Fruit fly (Drosophila melanogaster) whole organism, adult: ENCODE measurements around the gene CG32073.

Experiments
- CG11617 ChIP-seq: fragments of 200-800 bp; sonication (Bioruptor generic); optimal IDR thresholded peaks from 2 replicates; lab custom pipeline; 2017; ENCODE audit warnings: mild to moderate bottlenecking, missing biosample characterization, missing genetic modification reagents, missing genetic modification characterization
- CG12768 ChIP-seq: fragments of 200-800 bp; sonication (Bioruptor generic); optimal IDR thresholded peaks from 2 replicates; lab custom pipeline; 2017; ENCODE audit warnings: missing biosample characterization, missing genetic modification characterization, mild to moderate bottlenecking, moderate library complexity, missing genetic modification reagents
- CG14711 ChIP-seq: fragments of 200-800 bp; sonication (Bioruptor generic); optimal IDR thresholded peaks from 2 replicates; lab custom pipeline; 2018; ENCODE audit warnings: missing biosample characterization, mild to moderate bottlenecking, missing genetic modification characterization, moderate library complexity
- CG1620 ChIP-seq: fragments of 200-800 bp; sonication (Bioruptor generic); optimal IDR thresholded peaks from 2 replicates; lab custom pipeline; 2016; ENCODE audit warnings: missing biosample characterization, missing genetic modification characterization
- CG33017 ChIP-seq: fragments of 200-800 bp; sonication (Bioruptor generic); optimal IDR thresholded peaks from 2 replicates; lab custom pipeline; 2018; ENCODE audit warnings: missing biosample characterization, mild to moderate bottlenecking, missing genetic modification characterization, moderate library complexity
- CG5204 ChIP-seq: fragments of 200-800 bp; sonication (Bioruptor generic); optimal IDR thresholded peaks from 2 replicates; lab custom pipeline; 2016; ENCODE audit warnings: missing biosample characterization, missing genetic modification characterization
- CG7045 ChIP-seq: fragments of 200-800 bp; sonication (Bioruptor generic); optimal IDR thresholded peaks from 2 replicates; lab custom pipeline; 2017; ENCODE audit warnings: missing biosample characterization, mild to moderate bottlenecking, missing genetic modification characterization
- CG7101 ChIP-seq: fragments of 200-800 bp; sonication (Bioruptor generic); optimal IDR thresholded peaks from 2 replicates; lab custom pipeline; 2018; ENCODE audit warnings: missing biosample characterization, mild to moderate bottlenecking, missing genetic modification characterization, moderate library complexity
- Clk ChIP-seq: fragments of 200-800 bp; sonication (Bioruptor generic); optimal IDR thresholded peaks from 2 replicates; lab custom pipeline; 2017; ENCODE audit warnings: missing biosample characterization, missing genetic modification characterization
- Crg-1 ChIP-seq: fragments of 200-800 bp; sonication (Bioruptor generic); optimal IDR thresholded peaks from 2 replicates; lab custom pipeline; 2016; ENCODE audit warnings: missing biosample characterization, missing genetic modification characterization
- Hr96 ChIP-seq: fragments of 200-800 bp; sonication (Bioruptor generic); optimal IDR thresholded peaks from 2 replicates; lab custom pipeline; 2016; ENCODE audit warnings: missing biosample characterization, missing genetic modification characterization
- Mnt ChIP-seq: fragments of 200-800 bp; sonication (Bioruptor generic); optimal IDR thresholded peaks from 2 replicates; lab custom pipeline; 2016; ENCODE audit warnings: missing biosample characterization, mild to moderate bottlenecking, missing genetic modification characterization
- bab1 ChIP-seq: fragments of 200-800 bp; sonication (Bioruptor generic); optimal IDR thresholded peaks from 3 replicates; lab custom pipeline; 2019; ENCODE audit warnings: missing biosample characterization, mild to moderate bottlenecking, missing genetic modification characterization, moderate library complexity
- cic ChIP-seq: fragments of 200-800 bp; sonication (Bioruptor generic); optimal IDR thresholded peaks from 2 replicates; lab custom pipeline; 2017; ENCODE audit warnings: missing biosample characterization, mild to moderate bottlenecking, missing genetic modification characterization, moderate library complexity
- cnc ChIP-seq, 2 experiments: fragments of >200 bp; optimal IDR thresholded peaks; 2 replicates each; lab custom pipeline; 2017
- kay ChIP-seq: fragments of 200-800 bp; sonication (Bioruptor generic); peaks from one replicate; lab custom pipeline; 2016; ENCODE audit warnings: missing biosample characterization, missing genetic modification characterization, borderline replicate concordance
- ovo ChIP-seq: fragments of 200-800 bp; sonication (Bioruptor generic); optimal IDR thresholded peaks from 2 replicates; lab custom pipeline; 2016; ENCODE audit warnings: missing biosample characterization, missing genetic modification characterization
- pad ChIP-seq: fragments of 200-800 bp; sonication (Bioruptor generic); optimal IDR thresholded peaks from 3 replicates; lab custom pipeline; 2017; ENCODE audit warnings: missing biosample characterization, missing genetic modification characterization, mild to moderate bottlenecking, moderate library complexity, missing genetic modification reagents
- tj ChIP-seq: fragments of 200-800 bp; sonication (Bioruptor generic); optimal IDR thresholded peaks from 3 replicates; lab custom pipeline; 2017; ENCODE audit warnings: missing biosample characterization, mild to moderate bottlenecking, missing genetic modification characterization, moderate library complexity
- toe ChIP-seq: fragments of 200-800 bp; sonication (Bioruptor generic); optimal IDR thresholded peaks from 2 replicates; lab custom pipeline; 2016; ENCODE audit warnings: missing biosample characterization, missing genetic modification characterization

Gene CG32073

dm6 chr3L:11119396-11119900 is 12.1 kb upstream of the CG32073 start:
- TF ChIP-seq cic (GFP tag; lab: Kevin White, UChicago) (no peak), CG5204 (no peak), pad (GFP tag; lab: Kevin White, UChicago) (peak; percentile 10), Hr96 (GFP tag; lab: Kevin White, UChicago) (no peak), CG1620 (GFP tag; lab: Kevin White, UChicago) (peak; percentile 20), Crg-1 (GFP tag; lab: Kevin White, UChicago) (peak; percentile 56), CG11617 (no peak), ovo (no peak), CG14711 (tag; lab: Kevin White, UChicago) (peak; percentile 77), cnc (optimal IDR thresholded peaks at IDR 0.05; lab: Kevin White, UChicago) (no peak), CG7045 (GFP tag; lab: Kevin White, UChicago) (peak; percentile 1), toe (GFP tag; lab: Kevin White, UChicago) (no peak), bab1 (no peak), tj (no peak), Clk (GFP tag; lab: Kevin White, UChicago) (no peak), CG7101 (no peak), kay (no peak), CG33017 (tag; lab: Kevin White, UChicago) (no peak), CG12768 (GFP tag; lab: Kevin White, UChicago) (peak; percentile 15), Mnt (peak; percentile 7)

- TF ChIP-seq ovo (peak; percentile 80), bab1 (no peak), Mnt (peak; percentile 85), CG14711 (tag; lab: Kevin White, UChicago) (peak; percentile 60), Hr96 (GFP tag; lab: Kevin White, UChicago) (peak; percentile 34), kay (peak; percentile 97), CG33017 (tag; lab: Kevin White, UChicago) (peak; percentile 19), CG11617 (no peak), tj (peak; percentile 40), Crg-1 (GFP tag; lab: Kevin White, UChicago) (peak; percentile 66), cnc (optimal IDR thresholded peaks at IDR 0.05; lab: Kevin White, UChicago) (no peak), CG5204 (no peak), CG7045 (GFP tag; lab: Kevin White, UChicago) (peak; percentile 48), CG1620 (GFP tag; lab: Kevin White, UChicago) (no peak), pad (GFP tag; lab: Kevin White, UChicago) (peak; percentile 78), CG12768 (GFP tag; lab: Kevin White, UChicago) (peak; percentile 68), toe (GFP tag; lab: Kevin White, UChicago) (no peak), cic (GFP tag; lab: Kevin White, UChicago) (peak; percentile 98), CG7101 (peak; percentile 70), Clk (GFP tag; lab: Kevin White, UChicago) (peak; percentile 54)
Measured at dm6 chr3L:11118627-11119395, 11.4 kb upstream of the CG32073 start.

DNA sequence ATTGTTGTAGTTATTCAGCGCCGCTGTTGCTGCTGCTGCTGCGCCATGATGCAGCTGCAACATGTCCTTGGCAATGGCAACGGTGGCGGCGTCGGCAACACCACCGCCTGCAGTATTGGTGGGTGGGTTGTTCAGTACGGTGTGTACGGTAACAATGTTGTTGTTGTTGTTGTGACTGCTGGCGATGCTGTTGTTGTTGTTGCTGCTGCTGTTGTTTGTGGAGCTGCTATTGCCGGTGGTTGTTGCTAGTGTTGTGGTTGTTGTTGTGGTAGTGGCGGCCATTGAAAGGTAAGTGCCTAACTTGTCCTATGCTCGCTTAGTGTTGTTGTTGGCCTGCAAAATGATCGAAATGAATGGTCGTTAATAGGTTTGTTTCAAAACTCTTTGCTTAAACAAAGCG is 10.4 kb upstream of the CG32073 start:
- TF ChIP-seq CG12768 (GFP tag; lab: Kevin White, UChicago) (no peak), toe (GFP tag; lab: Kevin White, UChicago) (no peak), CG14711 (tag; lab: Kevin White, UChicago) (no peak), pad (GFP tag; lab: Kevin White, UChicago) (no peak), tj (no peak), bab1 (no peak), CG1620 (GFP tag; lab: Kevin White, UChicago) (no peak), CG7101 (no peak), CG33017 (tag; lab: Kevin White, UChicago) (no peak), CG5204 (no peak), CG11617 (no peak), ovo (no peak), CG7045 (GFP tag; lab: Kevin White, UChicago) (no peak), Mnt (no peak), kay (no peak), Hr96 (GFP tag; lab: Kevin White, UChicago) (no peak), Crg-1 (GFP tag; lab: Kevin White, UChicago) (no peak), cic (GFP tag; lab: Kevin White, UChicago) (no peak), Clk (GFP tag; lab: Kevin White, UChicago) (no peak)

DNA sequence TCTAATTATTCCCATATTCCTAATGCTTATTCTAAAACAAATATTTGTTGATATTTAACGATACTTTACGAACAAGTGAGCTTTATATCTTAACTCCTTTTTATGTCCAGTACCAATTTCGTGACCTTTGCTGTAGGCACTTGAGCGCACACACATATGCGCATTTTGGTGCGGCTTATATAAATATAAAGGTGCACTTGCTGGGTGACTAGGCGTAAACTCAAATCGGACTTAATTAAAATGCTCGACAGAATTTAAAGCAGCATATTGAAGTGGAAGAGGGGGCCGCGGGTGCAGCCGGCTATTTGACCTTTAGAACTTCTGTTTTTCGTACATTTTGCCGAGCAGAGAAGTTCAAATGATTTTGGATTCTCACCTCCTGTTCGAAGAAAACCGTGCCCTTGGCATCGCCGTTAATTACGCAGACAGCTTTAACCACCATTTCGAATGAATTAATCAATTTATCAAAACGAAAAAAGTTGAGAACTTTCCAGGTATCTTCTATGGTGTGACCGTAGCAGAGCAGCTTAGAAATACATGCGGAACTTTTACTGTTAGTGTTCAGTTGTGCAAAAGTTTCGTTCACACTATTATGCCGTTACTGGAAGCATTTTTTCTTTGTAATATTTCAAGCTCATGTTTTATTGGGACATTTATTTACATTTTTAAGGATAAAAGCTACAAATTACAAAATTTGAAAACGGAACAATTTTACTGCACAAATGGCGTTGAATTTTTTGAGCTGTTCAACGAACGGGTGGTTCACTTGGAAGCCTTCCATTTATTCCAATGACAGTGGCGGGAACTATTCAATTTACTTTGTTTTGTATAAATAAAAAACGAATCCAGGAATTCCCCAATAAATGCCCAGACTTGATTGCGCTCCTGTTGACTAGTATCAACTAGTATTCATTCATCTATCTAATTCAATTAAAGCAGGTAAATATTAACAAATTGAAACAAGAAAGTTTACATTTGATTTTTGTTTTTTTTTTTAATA is 6.1 kb upstream of the CG32073 start, which contains the start of gene Sod1:
TSS of gene Sod1 (minus strand) at position 543 of the 1,000 bp plus-strand sequence.
- TF ChIP-seq CG12768 (GFP tag; lab: Kevin White, UChicago) (peak; percentile 92), Clk (GFP tag; lab: Kevin White, UChicago) (no peak), CG7045 (GFP tag; lab: Kevin White, UChicago) (no peak), pad (GFP tag; lab: Kevin White, UChicago) (no peak), cic (GFP tag; lab: Kevin White, UChicago) (peak; percentile 28), CG14711 (tag; lab: Kevin White, UChicago) (no peak), CG5204 (no peak), bab1 (peak; percentile 48), CG11617 (peak; percentile 58), kay (peak; percentile 38), CG7101 (peak; percentile 47), tj (peak; percentile 37), ovo (peak; percentile 62), cnc (optimal IDR thresholded peaks at IDR 0.05; lab: Kevin White, UChicago) (peak in 1 of 2 experiments; percentile 89), Mnt (peak; percentile 32), Crg-1 (GFP tag; lab: Kevin White, UChicago) (no peak), CG1620 (GFP tag; lab: Kevin White, UChicago) (peak; percentile 35), toe (GFP tag; lab: Kevin White, UChicago) (no peak), CG33017 (tag; lab: Kevin White, UChicago) (no peak)
